Worm (Caenorhabditis elegans) whole organism, L1 larva: ENCODE results near the gene glb-1.

Experiments
- blmp-1 ChIP-seq: fragments of 150-350 bp; optimal IDR thresholded peaks from 2 replicates; lab custom pipeline; 2014; ENCODE audit warnings: missing biosample characterization, missing genetic modification characterization
- efl-1 ChIP-seq, 4 experiments: fragments of 150-350 bp; optimal IDR thresholded peaks in 3 of 4; peaks in 1 of 4; 1 replicate in 1 of 4; 2 replicates in 3 of 4; lab custom pipeline; 2014; ENCODE audit warnings: missing biosample characterization in 2 of 4, missing genetic modification characterization in 2 of 4, missing genetic modification reagents in 2 of 4
- fkh-10 ChIP-seq: sonication (generic microtip); optimal IDR thresholded peaks from 2 replicates; lab custom pipeline; 2017; ENCODE audit warnings: missing biosample characterization, missing genetic modification reagents, missing genetic modification characterization
- hpl-2 ChIP-seq: fragments of 150-350 bp; optimal IDR thresholded peaks from 2 replicates; lab custom pipeline; 2014; ENCODE audit warnings: missing biosample characterization, missing genetic modification reagents, missing genetic modification characterization
- nhr-11 ChIP-seq: fragments of 150-350 bp; optimal IDR thresholded peaks from 2 replicates; lab custom pipeline; 2014; ENCODE audit warnings: missing biosample characterization, missing genetic modification characterization
- nhr-12 ChIP-seq: sonication (generic microtip); optimal IDR thresholded peaks from 2 replicates; lab custom pipeline; 2017; ENCODE audit warnings: missing biosample characterization, missing genetic modification characterization
- nhr-47 ChIP-seq: sonication (generic microtip); optimal IDR thresholded peaks from 2 replicates; lab custom pipeline; 2016; ENCODE audit warnings: mild to moderate bottlenecking, missing genetic modification characterization, moderate library complexity, missing compliant biosample characterization
- pqm-1 ChIP-seq: sonication (generic microtip); optimal IDR thresholded peaks from 3 replicates; lab custom pipeline; 2017; ENCODE audit warnings: missing biosample characterization, missing genetic modification characterization
- sox-4 ChIP-seq: sonication (generic microtip); optimal IDR thresholded peaks from 2 replicates; lab custom pipeline; 2016; ENCODE audit warnings: missing genetic modification characterization, missing compliant biosample characterization
- sptf-1 ChIP-seq: fragments of 150-350 bp; optimal IDR thresholded peaks from 2 replicates; lab custom pipeline; 2014; ENCODE audit warnings: missing biosample characterization, missing genetic modification characterization
- sup-37 ChIP-seq: fragments of 200-800 bp; sonication (Bioruptor generic); optimal IDR thresholded peaks from 2 replicates; lab custom pipeline; 2018; ENCODE audit warnings: mild to moderate bottlenecking, missing genetic modification characterization, missing compliant biosample characterization
- unc-130 ChIP-seq: fragments of 150-350 bp; optimal IDR thresholded peaks from 2 replicates; lab custom pipeline; 2017; ENCODE audit warnings: missing biosample characterization, missing genetic modification characterization, inconsistent platforms
- unc-86 ChIP-seq: sonication (generic microtip); optimal IDR thresholded peaks from 2 replicates; lab custom pipeline; 2016; ENCODE audit warnings: missing genetic modification characterization, missing compliant biosample characterization

- TF ChIP-seq unc-130 (tag; lab: Kevin White, UChicago) (no peak), blmp-1 (tag; lab: Kevin White, UChicago) (no peak), sptf-1 (tag; lab: Kevin White, UChicago) (no peak), efl-1 (optimal IDR thresholded peaks at IDR 0.05; lab: Kevin White, UChicago) (no peak), efl-1 (GFP tag; optimal IDR thresholded peaks at IDR 0.05 in 1 of 2; lab: Kevin White, UChicago) (peak in 1 of 2 experiments; percentile 33), sup-37 (GFP tag; lab: Kevin White, UChicago) (no peak), unc-86 (tag; lab: Kevin White, UChicago) (no peak), nhr-47 (tag; lab: Kevin White, UChicago) (no peak), pqm-1 (tag; lab: Kevin White, UChicago) (no peak), nhr-12 (no peak), hpl-2 (no peak), fkh-10 (GFP tag; lab: Kevin White, UChicago) (no peak), nhr-11 (no peak), sox-4 (tag; lab: Kevin White, UChicago) (no peak)
Measured at ce11 chrIII:8960664-8961063, 37.6 kb upstream of the glb-1 start, which contains the start of gene ZK643.6.
